Worm (Caenorhabditis elegans): ENCODE data around the gene fbxb-41.

DNA sequence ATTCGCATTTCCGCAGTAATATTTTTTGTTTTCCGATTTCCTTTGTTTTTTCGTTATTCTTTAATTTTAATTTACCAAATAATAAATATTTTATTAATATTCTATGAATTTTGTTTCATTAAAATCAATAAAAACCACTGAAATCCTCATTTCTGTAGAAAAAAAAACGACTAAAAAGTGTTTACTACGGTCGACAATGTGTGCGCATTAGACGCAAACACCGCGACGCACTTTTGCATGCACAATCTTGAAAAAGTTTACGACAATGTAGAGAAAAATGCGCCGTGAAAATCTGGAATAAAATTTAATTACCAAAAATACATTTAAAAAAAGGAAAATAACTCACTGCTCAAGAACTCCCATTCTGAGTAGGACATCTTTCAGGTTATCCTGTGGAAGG, 29.3 kb upstream of the fbxb-41 start:
- TF ChIP-seq madf-10 (tag; optimal IDR thresholded peaks at IDR 0.05) (no peak), ztf-26 (tag; optimal IDR thresholded peaks at IDR 0.05) (no peak), unc-62 (GFP tag; optimal IDR thresholded peaks at IDR 0.05) (no peak), ztf-18 (tag; optimal IDR thresholded peaks at IDR 0.05) (no peak), nhr-90 (tag; optimal IDR thresholded peaks at IDR 0.05) (no peak), lsy-27 (tag; optimal IDR thresholded peaks at IDR 0.05; ENCODE audit: borderline replicate concordance, insufficient read depth) (no peak), F10E7.11 (tag; optimal IDR thresholded peaks at IDR 0.05) (no peak), ztf-25 (GFP tag; IDR thresholded peaks at IDR 0.05) (no peak), aptf-2 (GFP tag; conservative IDR thresholded peaks at IDR 0.05) (no peak), sptf-2 (GFP tag; optimal IDR thresholded peaks at IDR 0.05) (no peak), snpc-1.1 (tag; optimal IDR thresholded peaks at IDR 0.05; ENCODE audit: insufficient read depth) (no peak), F33H1.4 (GFP tag; IDR thresholded peaks at IDR 0.05) (no peak)

All from whole organism, young adult.